Fruit fly (Drosophila melanogaster) S2 (cell line): ENCODE results near the gene Pfdn5.

Source experiments
- CG8478 ChIP-seq: fragments of >200 bp; optimal IDR thresholded peaks from 2 replicates; lab custom pipeline; 2018
- CTCF ChIP-seq, 2 experiments: fragments of >200 bp; optimal IDR thresholded peaks; 2 replicates each; lab custom pipeline; 2018

The Pfdn5 gene

dm6 chr3R:22487037-22487492 is at the start of gene Pfdn5:
Pfdn5 (plus strand) TSS chr3R:22487039.
- TF ChIP-seq CTCF (optimal IDR thresholded peaks at IDR 0.05; lab: Kevin White, UChicago) (peak in 1 of 2 experiments; percentile 41), CG8478 (lab: Kevin White, UChicago) (no peak)

dm6 chr3R:22438301-22438700 is 48.5 kb upstream of the Pfdn5 start:
- TF ChIP-seq CTCF (optimal IDR thresholded peaks at IDR 0.05; lab: Kevin White, UChicago) (no peak), CG8478 (lab: Kevin White, UChicago) (no peak)

- no peak for TF ChIP-seq CG8478 (lab: Kevin White, UChicago)
- no peak for TF ChIP-seq CTCF (optimal IDR thresholded peaks at IDR 0.05; lab: Kevin White, UChicago)
Measured at dm6 chr3R:22446493-22446892, 40.3 kb upstream of the Pfdn5 start, which contains the start of gene CG12499. CG12499 (minus strand) TSS chr3R:22446587.

dm6 chr3R:22447195-22447873 is 39.5 kb upstream of the Pfdn5 start, which contains the start of gene CG34288:
CG34288 (minus strand) TSS chr3R:22447263.
- no peak for TF ChIP-seq CTCF (optimal IDR thresholded peaks at IDR 0.05; lab: Kevin White, UChicago)
- no peak for TF ChIP-seq CG8478 (lab: Kevin White, UChicago)

dm6 chr3R:22447874-22448254 is 39.0 kb upstream of the Pfdn5 start, which contains the start of gene CG34376:
CG34376 (plus strand) TSS chr3R:22448099.
- TF ChIP-seq CTCF (optimal IDR thresholded peaks at IDR 0.05; lab: Kevin White, UChicago) (no peak), CG8478 (lab: Kevin White, UChicago) (no peak)

- no peak for TF ChIP-seq CG8478 (lab: Kevin White, UChicago)
- no peak for TF ChIP-seq CTCF (optimal IDR thresholded peaks at IDR 0.05; lab: Kevin White, UChicago)
Measured at dm6 chr3R:22449871-22450424, 36.9 kb upstream of the Pfdn5 start.

dm6 chr3R:22454397-22455334 is 32.2 kb upstream of the Pfdn5 start:
- TF ChIP-seq CTCF (optimal IDR thresholded peaks at IDR 0.05; lab: Kevin White, UChicago), result no peak
- TF ChIP-seq CG8478 (lab: Kevin White, UChicago), result no peak

dm6 chr3R:22455335-22455985 is 31.4 kb upstream of the Pfdn5 start:
- TF ChIP-seq CTCF (optimal IDR thresholded peaks at IDR 0.05; lab: Kevin White, UChicago) (no peak), CG8478 (lab: Kevin White, UChicago) (no peak)

dm6 chr3R:22456007-22456406 is 30.8 kb upstream of the Pfdn5 start:
- TF ChIP-seq CTCF (optimal IDR thresholded peaks at IDR 0.05; lab: Kevin White, UChicago), result no peak
- no peak for TF ChIP-seq CG8478 (lab: Kevin White, UChicago)

- TF ChIP-seq CG8478 (lab: Kevin White, UChicago) (no peak), CTCF (optimal IDR thresholded peaks at IDR 0.05; lab: Kevin White, UChicago) (peak in 1 of 2 experiments; percentile 3)
Measured at dm6 chr3R:22461673-22462585, 24.9 kb upstream of the Pfdn5 start, which contains the start of the genes Rpn7 and AP-2mu. Rpn7 (minus strand) TSS chr3R:22462054. AP-2mu (plus strand) TSS chr3R:22462455.

dm6 chr3R:22464611-22465113 is 22.2 kb upstream of the Pfdn5 start, which contains the start of gene CG7054:
CG7054 (plus strand) TSS chr3R:22464985.
- TF ChIP-seq CTCF (optimal IDR thresholded peaks at IDR 0.05; lab: Kevin White, UChicago) (no peak), CG8478 (lab: Kevin White, UChicago) (no peak)

- TF ChIP-seq CTCF (optimal IDR thresholded peaks at IDR 0.05; lab: Kevin White, UChicago) (no peak), CG8478 (lab: Kevin White, UChicago) (no peak)
Measured at dm6 chr3R:22465138-22465537, 21.7 kb upstream of the Pfdn5 start.
